Worm (Caenorhabditis elegans): ENCODE results near the gene Y57G11B.2.

DNA sequence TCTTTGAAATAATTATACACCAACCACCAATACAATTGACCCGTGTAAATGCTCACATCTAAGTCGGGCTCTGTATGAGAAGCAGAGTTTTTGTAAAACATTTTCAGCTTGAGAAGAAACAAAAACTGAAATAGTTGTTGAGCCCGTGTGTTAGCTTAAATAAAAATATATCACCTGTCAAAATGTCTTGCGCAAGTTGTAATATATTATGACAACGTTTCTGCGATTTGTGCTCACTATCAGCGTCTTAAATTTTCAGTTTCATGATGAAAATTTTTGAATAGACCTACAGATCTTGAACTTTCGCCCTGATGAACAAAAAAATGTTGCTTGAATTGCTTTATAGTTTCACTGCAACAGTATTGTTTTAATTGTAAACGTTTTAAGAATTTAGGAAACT is 30.2 kb upstream of the Y57G11B.2 start, which contains the start of gene T27E7.4:
- no peak for TF ChIP-seq F10E7.11 (tag; optimal IDR thresholded peaks at IDR 0.05)
- TF ChIP-seq mel-28 (tag; optimal IDR thresholded peaks at IDR 0.05; ENCODE audit: borderline replicate concordance), result no peak
- no peak for TF ChIP-seq nhr-80 (tag; optimal IDR thresholded peaks at IDR 0.05)
- no peak for TF ChIP-seq unc-130 (GFP tag; optimal IDR thresholded peaks at IDR 0.05)
- TF ChIP-seq ztf-26 (tag; optimal IDR thresholded peaks at IDR 0.05), result no peak
- TF ChIP-seq sea-2 (GFP tag; IDR thresholded peaks at IDR 0.05), result no peak
- TF ChIP-seq pbrm-1 (GFP tag; IDR thresholded peaks at IDR 0.05), result no peak
- no peak for TF ChIP-seq pha-4 (tag; optimal IDR thresholded peaks at IDR 0.05)
- TF ChIP-seq ceh-40 (GFP tag; IDR thresholded peaks at IDR 0.05), result no peak
- TF ChIP-seq cebp-1 (GFP tag; IDR thresholded peaks at IDR 0.05), result no peak
- no peak for TF ChIP-seq cebp-1 (tag; optimal IDR thresholded peaks at IDR 0.05)

All from whole organism, young adult.